Worm (Caenorhabditis elegans): ENCODE data around the gene B0252.3.

- TF ChIP-seq pqm-1 (tag; optimal IDR thresholded peaks at IDR 0.05) (no peak), ceh-30 (tag; optimal IDR thresholded peaks at IDR 0.05) (no peak), ceh-31 (tag; optimal IDR thresholded peaks at IDR 0.05) (no peak), ama-1 (optimal IDR thresholded peaks at IDR 0.05) (no peak)
Observed at ce11 chrII:6923792-6924191, 16.2 kb upstream of the B0252.3 start.

All from whole organism, late embryonic.